Worm (Caenorhabditis elegans) whole organism, L1 larva: ENCODE measurements around the gene srj-33.
A peak's percentile ranks its signal among the peaks of the same experiment; 100 is the strongest.

ENCODE experiments used
- C16A3.4 ChIP-seq: fragments of 150-350 bp; optimal IDR thresholded peaks from 2 replicates; lab custom pipeline; 2014; ENCODE audit warnings: missing biosample characterization, missing genetic modification characterization
- F16B12.6 ChIP-seq: fragments of 150-350 bp; optimal IDR thresholded peaks from 2 replicates; lab custom pipeline; 2014; ENCODE audit warnings: missing biosample characterization, missing genetic modification characterization
- aha-1 ChIP-seq: fragments of 150-350 bp; optimal IDR thresholded peaks from 2 replicates; lab custom pipeline; 2014; ENCODE audit warnings: missing biosample characterization, missing genetic modification characterization
- ceh-63 ChIP-seq: fragments of 200-800 bp; sonication (Bioruptor generic); optimal IDR thresholded peaks from 2 replicates; lab custom pipeline; 2018; ENCODE audit warnings: mild to moderate bottlenecking, missing genetic modification characterization, missing compliant biosample characterization
- ceh-82 ChIP-seq, 3 experiments: fragments of 150-350 bp in 1 of 3; sonication (generic microtip) in 2 of 3; optimal IDR thresholded peaks; 2 replicates each; lab custom pipeline; 2014 to 2017; ENCODE audit warnings: missing biosample characterization in 3 of 3, missing genetic modification characterization in 3 of 3
- ceh-88 ChIP-seq: fragments of 200-800 bp; sonication (Bioruptor generic); IDR thresholded peaks from 2 replicates; pipeline ENCODE4 v1.3.6; 2022; ENCODE audit warnings: missing genetic modification characterization, missing compliant biosample characterization
- ceh-90 ChIP-seq: sonication (generic microtip); optimal IDR thresholded peaks from 2 replicates; lab custom pipeline; 2016; ENCODE audit warnings: missing genetic modification characterization, missing compliant biosample characterization
- ces-1 ChIP-seq: fragments of 150-350 bp; optimal IDR thresholded peaks from 2 replicates; lab custom pipeline; 2014; ENCODE audit warnings: missing biosample characterization, missing genetic modification reagents, missing genetic modification characterization
- dsc-1 ChIP-seq: sonication (generic microtip); optimal IDR thresholded peaks from 2 replicates; lab custom pipeline; 2016; ENCODE audit warnings: mild to moderate bottlenecking, missing genetic modification characterization, missing compliant biosample characterization
- efl-1 ChIP-seq, 4 experiments: fragments of 150-350 bp; optimal IDR thresholded peaks in 3 of 4; peaks in 1 of 4; 1 replicate in 1 of 4; 2 replicates in 3 of 4; lab custom pipeline; 2014; ENCODE audit warnings: missing biosample characterization in 2 of 4, missing genetic modification characterization in 2 of 4, missing genetic modification reagents in 2 of 4
- efl-3 ChIP-seq: fragments of 200-800 bp; sonication (Bioruptor generic); optimal IDR thresholded peaks from 2 replicates; lab custom pipeline; 2018; ENCODE audit warnings: mild to moderate bottlenecking, missing genetic modification characterization, missing compliant biosample characterization
- egl-27 ChIP-seq, 2 experiments: fragments of 150-350 bp in 1 of 2; sonication (generic microtip); optimal IDR thresholded peaks; 3 replicates each; lab custom pipeline; 2017 to 2018; ENCODE audit warnings: missing biosample characterization in 2 of 2, missing genetic modification characterization in 2 of 2, missing genetic modification reagents in 2 of 2
- elt-3 ChIP-seq, 6 experiments: fragments of 150-350 bp in 1 of 6; sonication (generic microtip); optimal IDR thresholded peaks; 2 replicates each; lab custom pipeline; 2017 to 2018; ENCODE audit warnings: missing biosample characterization in 6 of 6, missing genetic modification characterization in 6 of 6, inconsistent platforms in 1 of 6
- fkh-8 ChIP-seq: sonication (generic microtip); optimal IDR thresholded peaks from 2 replicates; lab custom pipeline; 2016; ENCODE audit warnings: mild to moderate bottlenecking, missing genetic modification characterization, missing compliant biosample characterization
- grh-1 ChIP-seq: fragments of 200-800 bp; sonication (Bioruptor generic); IDR thresholded peaks from 2 replicates; pipeline ENCODE4 v1.3.6; 2022; ENCODE audit warnings: missing genetic modification reagents, missing genetic modification characterization, missing compliant biosample characterization
- hlh-17 ChIP-seq: fragments of 200-800 bp; sonication (Bioruptor generic); optimal IDR thresholded peaks from 2 replicates; lab custom pipeline; 2018; ENCODE audit warnings: missing genetic modification characterization, mild to moderate bottlenecking, missing compliant biosample characterization, moderate library complexity, borderline replicate concordance
- irx-1 ChIP-seq: sonication (generic microtip); optimal IDR thresholded peaks from 2 replicates; lab custom pipeline; 2016; ENCODE audit warnings: missing genetic modification characterization, missing compliant biosample characterization
- jun-1 ChIP-seq: fragments of 150-350 bp; optimal IDR thresholded peaks from 2 replicates; lab custom pipeline; 2014; ENCODE audit warnings: missing biosample characterization, missing genetic modification reagents, missing genetic modification characterization
- lin-15B ChIP-seq: fragments of 150-350 bp; sonication (generic microtip); optimal IDR thresholded peaks from 3 replicates; lab custom pipeline; 2014; ENCODE audit warnings: missing biosample characterization, missing genetic modification characterization
- lin-35 ChIP-seq, 2 experiments: fragments of 150-350 bp; optimal IDR thresholded peaks; 2 replicates each; lab custom pipeline; 2014; ENCODE audit warnings: missing biosample characterization in 2 of 2, missing genetic modification characterization in 2 of 2, missing genetic modification reagents in 2 of 2
- lir-3 ChIP-seq: sonication (generic microtip); optimal IDR thresholded peaks from 2 replicates; lab custom pipeline; 2016; ENCODE audit warnings: mild to moderate bottlenecking, missing genetic modification characterization, moderate library complexity, missing compliant biosample characterization; ENCODE audit not compliant: poor library complexity
- mdl-1 ChIP-seq, 2 experiments: fragments of 150-350 bp; optimal IDR thresholded peaks; 2 replicates each; lab custom pipeline; 2014 to 2017; ENCODE audit warnings: missing biosample characterization in 2 of 2, missing genetic modification characterization in 2 of 2, inconsistent platforms in 1 of 2
- mef-2 ChIP-seq: fragments of 150-350 bp; optimal IDR thresholded peaks from 2 replicates; lab custom pipeline; 2014; ENCODE audit warnings: missing biosample characterization, missing genetic modification characterization
- mep-1 ChIP-seq: fragments of 150-350 bp; optimal IDR thresholded peaks from 2 replicates; lab custom pipeline; 2014; ENCODE audit warnings: missing biosample characterization, missing genetic modification characterization
- nhr-11 ChIP-seq: fragments of 150-350 bp; optimal IDR thresholded peaks from 2 replicates; lab custom pipeline; 2014; ENCODE audit warnings: missing biosample characterization, missing genetic modification characterization
- nhr-237 ChIP-seq: fragments of 150-350 bp; optimal IDR thresholded peaks from 2 replicates; lab custom pipeline; 2014; ENCODE audit warnings: missing biosample characterization, missing genetic modification characterization
- nhr-28 ChIP-seq: fragments of 150-350 bp; optimal IDR thresholded peaks from 2 replicates; lab custom pipeline; 2014; ENCODE audit warnings: missing biosample characterization, missing genetic modification characterization
- nhr-71 ChIP-seq: sonication (generic microtip); optimal IDR thresholded peaks from 2 replicates; lab custom pipeline; 2016; ENCODE audit warnings: mild to moderate bottlenecking, missing genetic modification characterization, moderate library complexity, missing compliant biosample characterization
- nhr-84 ChIP-seq: sonication (generic microtip); optimal IDR thresholded peaks from 2 replicates; lab custom pipeline; 2017; ENCODE audit warnings: missing biosample characterization, missing genetic modification characterization
- nhr-85 ChIP-seq: sonication (generic microtip); peaks from one replicate; lab custom pipeline; 2016; ENCODE audit warnings: missing genetic modification characterization, inconsistent platforms, missing compliant biosample characterization
- pag-3 ChIP-seq: sonication (generic microtip); optimal IDR thresholded peaks from 2 replicates; lab custom pipeline; 2017; ENCODE audit warnings: missing genetic modification characterization, mild to moderate bottlenecking, missing compliant biosample characterization, antibody characterized with exemption, borderline replicate concordance; ENCODE audit not compliant: insufficient read depth
- skn-1 ChIP-seq: fragments of 150-350 bp; optimal IDR thresholded peaks from 2 replicates; lab custom pipeline; 2014; ENCODE audit warnings: missing biosample characterization, missing genetic modification characterization
- snpc-4 ChIP-seq: fragments of 150-350 bp; optimal IDR thresholded peaks from 2 replicates; lab custom pipeline; 2014; ENCODE audit warnings: missing biosample characterization, missing genetic modification characterization
- snu-23 ChIP-seq: sonication (generic microtip); optimal IDR thresholded peaks from 2 replicates; lab custom pipeline; 2016; ENCODE audit warnings: missing genetic modification characterization, missing compliant biosample characterization
- tbx-2 ChIP-seq: sonication (generic microtip); optimal IDR thresholded peaks from 2 replicates; lab custom pipeline; 2016; ENCODE audit warnings: missing genetic modification characterization, missing compliant biosample characterization
- unc-130 ChIP-seq: fragments of 150-350 bp; optimal IDR thresholded peaks from 2 replicates; lab custom pipeline; 2017; ENCODE audit warnings: missing biosample characterization, missing genetic modification characterization, inconsistent platforms
- unc-62 ChIP-seq: fragments of 150-350 bp; optimal IDR thresholded peaks from 2 replicates; lab custom pipeline; 2014; ENCODE audit warnings: missing biosample characterization, missing genetic modification reagents, missing genetic modification characterization
- unc-86 ChIP-seq: sonication (generic microtip); optimal IDR thresholded peaks from 2 replicates; lab custom pipeline; 2016; ENCODE audit warnings: missing genetic modification characterization, missing compliant biosample characterization
- unc-98 ChIP-seq: fragments of 200-800 bp; sonication (Bioruptor generic); IDR thresholded peaks from 2 replicates; pipeline ENCODE4 v1.3.6; 2022; ENCODE audit warnings: missing genetic modification characterization, missing compliant biosample characterization
- xbp-1 ChIP-seq: sonication (generic microtip); optimal IDR thresholded peaks from 2 replicates; lab custom pipeline; 2016; ENCODE audit warnings: missing genetic modification characterization, missing compliant biosample characterization
- zag-1 ChIP-seq: fragments of 150-350 bp; optimal IDR thresholded peaks from 2 replicates; lab custom pipeline; 2014; ENCODE audit warnings: missing biosample characterization, missing genetic modification characterization
- ztf-11 ChIP-seq, 2 experiments: sonication (generic microtip); optimal IDR thresholded peaks; 2 replicates each; lab custom pipeline; 2016 to 2017; ENCODE audit warnings: missing genetic modification characterization in 2 of 2, missing biosample characterization in 1 of 2, missing compliant biosample characterization in 1 of 2
- ztf-4 ChIP-seq: fragments of 150-350 bp; optimal IDR thresholded peaks from 2 replicates; lab custom pipeline; 2014; ENCODE audit warnings: missing biosample characterization, missing genetic modification characterization

The srj-33 gene

ce11 chrV:9970119-9970518, 32.8 kb upstream of the srj-33 start (continued):
- TF ChIP-seq ceh-63 (GFP tag; lab: Kevin White, UChicago) (peak; percentile 24), ces-1 (GFP tag; lab: Kevin White, UChicago) (no peak), pag-3 (tag; lab: Kevin White, UChicago) (no peak), mef-2 (tag; lab: Kevin White, UChicago) (no peak), nhr-71 (tag; lab: Kevin White, UChicago) (peak; percentile 75), unc-98 (GFP tag; lab: Robert Waterston, UW) (no peak), xbp-1 (tag; lab: Kevin White, UChicago) (peak; percentile 54), elt-3 (tag; optimal IDR thresholded peaks at IDR 0.05; lab: Kevin White, UChicago) (no peak), mep-1 (tag; lab: Kevin White, UChicago) (peak; percentile 72), tbx-2 (tag; lab: Kevin White, UChicago) (peak; percentile 69), skn-1 (tag; lab: Kevin White, UChicago) (peak; percentile 76), hlh-17 (no peak), lin-15B (tag; lab: Kevin White, UChicago) (peak; percentile 36), nhr-84 (tag; lab: Kevin White, UChicago) (no peak), nhr-11 (tag; lab: Kevin White, UChicago) (no peak), ceh-82 (tag; optimal IDR thresholded peaks at IDR 0.05; lab: Kevin White, UChicago) (peak; percentile 43 to 76 (median 72)), aha-1 (tag; lab: Kevin White, UChicago) (no peak), fkh-8 (tag; lab: Kevin White, UChicago) (peak; percentile 48), unc-86 (peak; percentile 55), nhr-237 (no peak), lin-35 (GFP tag; optimal IDR thresholded peaks at IDR 0.05; lab: Kevin White, UChicago) (peak; percentile 45 to 74), grh-1 (GFP tag; lab: Robert Waterston, UW) (peak; percentile 31; the same call in 1 of the 2 replicates), F16B12.6 (tag; lab: Kevin White, UChicago) (peak; percentile 30), snu-23 (GFP tag; lab: Kevin White, UChicago) (peak; percentile 81), jun-1 (tag; lab: Kevin White, UChicago) (peak; percentile 4), lir-3 (peak; percentile 52), efl-1 (optimal IDR thresholded peaks at IDR 0.05; lab: Kevin White, UChicago) (peak; percentile 36 to 59), efl-1 (GFP tag; optimal IDR thresholded peaks at IDR 0.05 in 1 of 2; lab: Kevin White, UChicago) (peak; percentile 42 to 96), snpc-4 (tag; lab: Kevin White, UChicago) (peak; percentile 10), ztf-11 (tag; optimal IDR thresholded peaks at IDR 0.05; lab: Kevin White, UChicago) (no peak), egl-27 (tag; optimal IDR thresholded peaks at IDR 0.05; lab: Kevin White, UChicago) (no peak), zag-1 (tag; lab: Kevin White, UChicago) (no peak), unc-62 (GFP tag; lab: Kevin White, UChicago) (no peak), efl-3 (GFP tag; lab: Kevin White, UChicago) (no peak), ceh-88 (GFP tag; lab: Robert Waterston, UW) (0 out of 2 replicates have a peak, but pooled peaks have one; percentile 44), nhr-28 (no peak), mdl-1 (tag; optimal IDR thresholded peaks at IDR 0.05; lab: Kevin White, UChicago) (peak in 1 of 2 experiments; percentile 35), dsc-1 (tag; lab: Kevin White, UChicago) (peak; percentile 63), ztf-4 (no peak), unc-130 (tag; lab: Kevin White, UChicago) (peak; percentile 77), C16A3.4 (peak; percentile 54), ceh-90 (tag; lab: Kevin White, UChicago) (no peak), nhr-85 (no peak), irx-1 (tag; lab: Kevin White, UChicago) (peak; percentile 2)
